Worm (Caenorhabditis elegans) whole organism, L4 larva: Measurements from ENCODE around the gene hsp-110.

Experiments
- ZK337.2 ChIP-seq: fragments of 200-800 bp; sonication (Bioruptor generic); IDR thresholded peaks from 2 replicates; pipeline ENCODE4 v1.3.6; 2022; ENCODE audit warnings: missing genetic modification reagents, missing genetic modification characterization, missing compliant biosample characterization
- aha-1 ChIP-seq: fragments of 150-350 bp; peaks from one replicate; lab custom pipeline; 2014; ENCODE audit warnings: missing biosample characterization, missing genetic modification characterization
- egl-27 ChIP-seq: sonication (generic microtip); optimal IDR thresholded peaks from 3 replicates; lab custom pipeline; 2017; ENCODE audit warnings: missing biosample characterization, missing genetic modification reagents, missing genetic modification characterization
- lin-13 ChIP-seq: fragments of 150-350 bp; optimal IDR thresholded peaks from 2 replicates; lab custom pipeline; 2014; ENCODE audit warnings: missing biosample characterization, missing genetic modification reagents, missing genetic modification characterization
- nhr-28 ChIP-seq: fragments of 150-350 bp; optimal IDR thresholded peaks from 2 replicates; lab custom pipeline; 2014; ENCODE audit warnings: missing biosample characterization, missing genetic modification characterization
- nhr-76 ChIP-seq: fragments of 150-350 bp; optimal IDR thresholded peaks from 2 replicates; lab custom pipeline; 2014; ENCODE audit warnings: missing biosample characterization, missing genetic modification characterization
- unc-62 ChIP-seq, 3 experiments: fragments of 150-350 bp in 1 of 3; sonication (generic microtip); optimal IDR thresholded peaks in 2 of 3; peaks in 1 of 3; 1 replicate in 1 of 3; 2 replicates in 2 of 3; lab custom pipeline; 2014 to 2017; ENCODE audit warnings: missing biosample characterization in 3 of 3, missing genetic modification characterization in 3 of 3, missing genetic modification reagents in 3 of 3, missing genotype in 1 of 3

DNA sequence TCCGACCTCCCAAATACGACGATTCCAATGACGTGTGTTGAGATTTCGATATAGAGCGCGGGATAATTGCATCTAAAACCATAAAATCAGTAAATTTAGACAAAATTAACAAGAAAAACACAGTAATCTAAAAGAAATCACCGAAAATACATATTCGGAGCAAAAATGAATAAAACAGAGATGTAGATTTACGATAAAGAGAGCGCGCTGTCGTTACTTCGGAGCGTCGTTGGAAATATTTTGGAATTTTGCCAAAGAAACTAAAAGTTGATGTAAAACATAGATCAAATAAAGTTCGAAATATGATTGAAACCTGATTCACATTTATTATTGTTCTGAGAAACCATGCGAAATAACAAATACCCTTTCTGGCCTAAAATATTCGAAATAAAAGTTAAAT lies 14.6 kb downstream of the hsp-110 start, which contains the start of gene ZK1236.5:
- TF ChIP-seq nhr-28 (tag; lab: Kevin White, UChicago) (no peak), egl-27 (tag; lab: Kevin White, UChicago) (no peak), lin-13 (GFP tag; lab: Kevin White, UChicago) (no peak), aha-1 (peak; percentile 46), ZK337.2 (GFP tag; lab: Robert Waterston, UW) (no peak), unc-62 (GFP tag; optimal IDR thresholded peaks at IDR 0.05 in 1 of 2; lab: Kevin White, UChicago) (no peak), unc-62 (tag; optimal IDR thresholded peaks at IDR 0.05; lab: Kevin White, UChicago) (no peak), nhr-76 (tag; lab: Kevin White, UChicago) (no peak)
